Fruit fly (Drosophila melanogaster) whole organism, embryonic: ENCODE measurements around the gene wit.

Source experiments
- Adf1 ChIP-seq: fragments of 200-800 bp; sonication (Bioruptor generic); IDR thresholded peaks from 2 replicates; pipeline ENCODE4 v1.3.6; 2022; ENCODE audit warnings: missing biosample characterization, missing genetic modification characterization
- Atf-2 ChIP-seq: fragments of 200-800 bp; sonication (Bioruptor generic); optimal IDR thresholded peaks from 2 replicates; lab custom pipeline; 2016; ENCODE audit warnings: missing biosample characterization, missing genetic modification characterization
- B-H2 ChIP-seq: fragments of 200-800 bp; sonication (Bioruptor generic); optimal IDR thresholded peaks from 2 replicates; lab custom pipeline; 2018; ENCODE audit warnings: missing biosample characterization, mild to moderate bottlenecking, missing genetic modification characterization
- Bteb2 ChIP-seq: fragments of 200-800 bp; sonication (Bioruptor generic); optimal IDR thresholded peaks from 2 replicates; lab custom pipeline; 2016; ENCODE audit warnings: missing biosample characterization, missing genetic modification characterization
- CG10654 ChIP-seq: fragments of 200-800 bp; sonication (Bioruptor generic); optimal IDR thresholded peaks from 2 replicates; lab custom pipeline; 2016; ENCODE audit warnings: missing biosample characterization, missing genetic modification characterization
- CG12071 ChIP-seq: fragments of 200-800 bp; sonication (Bioruptor generic); optimal IDR thresholded peaks from 3 replicates; lab custom pipeline; 2018; ENCODE audit warnings: missing biosample characterization, mild to moderate bottlenecking, missing genetic modification characterization
- CG13424 ChIP-seq: fragments of 200-800 bp; sonication (Bioruptor generic); optimal IDR thresholded peaks from 2 replicates; lab custom pipeline; 2019; ENCODE audit warnings: missing biosample characterization, mild to moderate bottlenecking, missing genetic modification characterization, moderate library complexity
- CG14050 ChIP-seq: fragments of 200-800 bp; sonication (Bioruptor generic); IDR thresholded peaks from 3 replicates; pipeline ENCODE4 v1.3.6; 2022; ENCODE audit warnings: missing biosample characterization, missing genetic modification characterization
- CG14965 ChIP-seq: fragments of 200-800 bp; sonication (Bioruptor generic); optimal IDR thresholded peaks from 2 replicates; lab custom pipeline; 2016; ENCODE audit warnings: missing biosample characterization, missing genetic modification characterization, borderline replicate concordance
- CG17328 ChIP-seq: fragments of 200-800 bp; sonication (Bioruptor generic); IDR thresholded peaks from 2 replicates; pipeline ENCODE4 v1.3.6; 2022; ENCODE audit warnings: missing biosample characterization, missing genetic modification characterization
- CG17385 ChIP-seq: fragments of 200-800 bp; sonication (Bioruptor generic); optimal IDR thresholded peaks from 3 replicates; lab custom pipeline; 2018; ENCODE audit warnings: missing biosample characterization, mild to moderate bottlenecking, missing genetic modification characterization
- CG17568 ChIP-seq: fragments of 200-800 bp; sonication (Bioruptor generic); optimal IDR thresholded peaks from 2 replicates; lab custom pipeline; 2018; ENCODE audit warnings: missing biosample characterization, mild to moderate bottlenecking, missing genetic modification characterization, moderate library complexity
- CG2199 ChIP-seq: fragments of 200-800 bp; sonication (Bioruptor generic); IDR thresholded peaks from 3 replicates; pipeline ENCODE4 v1.3.6; 2022; ENCODE audit warnings: missing biosample characterization, missing genetic modification characterization
- CG30431 ChIP-seq: fragments of 200-800 bp; sonication (Bioruptor generic); optimal IDR thresholded peaks from 2 replicates; lab custom pipeline; 2017; ENCODE audit warnings: missing biosample characterization, missing genetic modification characterization
- CG4617 ChIP-seq: fragments of 200-800 bp; sonication (Bioruptor generic); optimal IDR thresholded peaks from 3 replicates; lab custom pipeline; 2016; ENCODE audit warnings: missing biosample characterization, missing genetic modification characterization, borderline replicate concordance
- CG7839 ChIP-seq: fragments of 200-800 bp; sonication (Bioruptor generic); optimal IDR thresholded peaks from 3 replicates; lab custom pipeline; 2018; ENCODE audit warnings: missing biosample characterization, mild to moderate bottlenecking, missing genetic modification characterization, moderate library complexity
- CG8765 ChIP-seq: fragments of 200-800 bp; sonication (Bioruptor generic); IDR thresholded peaks from 2 replicates; pipeline ENCODE4 v1.3.6; 2022; ENCODE audit warnings: missing biosample characterization, missing genetic modification characterization
- CG9817 ChIP-seq: fragments of 200-800 bp; sonication (Bioruptor generic); optimal IDR thresholded peaks from 2 replicates; lab custom pipeline; 2018; ENCODE audit warnings: missing biosample characterization, mild to moderate bottlenecking, missing genetic modification characterization, moderate library complexity
- CTCF ChIP-seq: fragments of 200-800 bp; sonication (Bioruptor generic); optimal IDR thresholded peaks from 2 replicates; lab custom pipeline; 2017; ENCODE audit warnings: missing biosample characterization, mild to moderate bottlenecking, missing genetic modification characterization, moderate library complexity
- CrebB ChIP-seq: fragments of 200-800 bp; sonication (Bioruptor generic); optimal IDR thresholded peaks from 3 replicates; lab custom pipeline; 2018; ENCODE audit warnings: missing biosample characterization, mild to moderate bottlenecking, missing genetic modification characterization
- Dbx ChIP-seq: fragments of 200-800 bp; sonication (Bioruptor generic); IDR thresholded peaks from 3 replicates; pipeline ENCODE4 v1.3.6; 2022; ENCODE audit warnings: missing biosample characterization, missing genetic modification characterization
- Deaf1 ChIP-seq: fragments of 200-800 bp; optimal IDR thresholded peaks from 3 replicates; lab custom pipeline; 2019; ENCODE audit warnings: missing biosample characterization, mild to moderate bottlenecking, missing genetic modification characterization, moderate library complexity
- ERR ChIP-seq: fragments of 200-800 bp; sonication (Bioruptor generic); optimal IDR thresholded peaks from 2 replicates; lab custom pipeline; 2016; ENCODE audit warnings: missing biosample characterization, missing genetic modification characterization
- Ets97D ChIP-seq: fragments of 200-800 bp; sonication (Bioruptor generic); optimal IDR thresholded peaks from 3 replicates; lab custom pipeline; 2016; ENCODE audit warnings: missing biosample characterization, missing genetic modification characterization
- HLH3B ChIP-seq: fragments of 200-800 bp; sonication (Bioruptor generic); IDR thresholded peaks from 2 replicates; pipeline ENCODE4 v1.3.6; 2022; ENCODE audit warnings: missing biosample characterization, missing genetic modification characterization
- Hr39 ChIP-seq: fragments of >200 bp; optimal IDR thresholded peaks from 2 replicates; lab custom pipeline; 2017
- Lpt ChIP-seq: fragments of >200 bp; optimal IDR thresholded peaks from 2 replicates; lab custom pipeline; 2018; ENCODE audit warnings: missing biosample characterization, missing genetic modification characterization
- Meics ChIP-seq: fragments of 200-800 bp; sonication (Bioruptor generic); optimal IDR thresholded peaks from 2 replicates; lab custom pipeline; 2017; ENCODE audit warnings: missing biosample characterization, mild to moderate bottlenecking, missing genetic modification characterization
- NC2β ChIP-seq: fragments of 200-800 bp; sonication (Bioruptor generic); optimal IDR thresholded peaks from 2 replicates; lab custom pipeline; 2016; ENCODE audit warnings: missing biosample characterization, missing genetic modification characterization
- Neu2 ChIP-seq: fragments of 200-800 bp; sonication (Bioruptor generic); optimal IDR thresholded peaks from 3 replicates; lab custom pipeline; 2016; ENCODE audit warnings: missing biosample characterization, missing genetic modification characterization, borderline replicate concordance
- Poxn ChIP-seq: fragments of 200-800 bp; sonication (Bioruptor generic); IDR thresholded peaks from 2 replicates; pipeline ENCODE4 v1.3.6; 2022; ENCODE audit warnings: missing biosample characterization, missing genetic modification characterization
- Rx ChIP-seq: fragments of 200-800 bp; sonication (Bioruptor generic); IDR thresholded peaks from 2 replicates; pipeline ENCODE4 v1.3.6; 2022; ENCODE audit warnings: missing biosample characterization, missing genetic modification characterization
- Scr ChIP-seq: fragments of 200-800 bp; sonication (Bioruptor generic); IDR thresholded peaks from 2 replicates; pipeline ENCODE4 v1.3.6; 2022; ENCODE audit warnings: missing biosample characterization, missing genetic modification characterization; ENCODE audit not compliant: partially characterized antibody
- Sox100B ChIP-seq: fragments of 200-800 bp; sonication (Bioruptor generic); optimal IDR thresholded peaks from 3 replicates; lab custom pipeline; 2018; ENCODE audit warnings: missing biosample characterization, mild to moderate bottlenecking, missing genetic modification characterization
- corto ChIP-seq: fragments of 200-800 bp; sonication (Bioruptor generic); optimal IDR thresholded peaks from 2 replicates; lab custom pipeline; 2016; ENCODE audit warnings: missing biosample characterization, mild to moderate bottlenecking, missing genetic modification characterization, moderate library complexity
- danr ChIP-seq: fragments of 200-800 bp; sonication (Bioruptor generic); IDR thresholded peaks from 2 replicates; pipeline ENCODE4 v1.3.6; 2022; ENCODE audit warnings: missing biosample characterization, missing genetic modification characterization
- dmrt99B ChIP-seq: fragments of 200-800 bp; sonication (Bioruptor generic); optimal IDR thresholded peaks from 2 replicates; lab custom pipeline; 2018; ENCODE audit warnings: missing biosample characterization, mild to moderate bottlenecking, missing genetic modification characterization, moderate library complexity
- en ChIP-seq: fragments of 200-800 bp; sonication (Bioruptor generic); optimal IDR thresholded peaks from 2 replicates; lab custom pipeline; 2016; ENCODE audit warnings: missing biosample characterization, missing genetic modification characterization
- esg ChIP-seq: fragments of 200-800 bp; sonication (Bioruptor generic); conservative IDR thresholded peaks from 2 replicates; pipeline ENCODE4 v1.3.6; 2022; ENCODE audit warnings: missing biosample characterization, missing genetic modification characterization
- ftz-f1 ChIP-seq: fragments of 200-800 bp; sonication (Bioruptor generic); optimal IDR thresholded peaks from 2 replicates; lab custom pipeline; 2016; ENCODE audit warnings: missing biosample characterization, missing genetic modification characterization
- ind ChIP-seq: fragments of 200-800 bp; sonication (Bioruptor generic); optimal IDR thresholded peaks from 3 replicates; lab custom pipeline; 2016; ENCODE audit warnings: missing biosample characterization, missing genetic modification characterization
- inv ChIP-seq: fragments of 200-800 bp; sonication (Bioruptor generic); IDR thresholded peaks from 2 replicates; pipeline ENCODE4 v1.3.6; 2022; ENCODE audit warnings: missing biosample characterization, missing genetic modification characterization; ENCODE audit not compliant: partially characterized antibody
- jigr1 ChIP-seq: fragments of 200-800 bp; sonication (Bioruptor generic); IDR thresholded peaks from 3 replicates; pipeline ENCODE4 v1.3.6; 2022; ENCODE audit warnings: missing biosample characterization, missing genetic modification characterization
- lola ChIP-seq, 3 experiments: fragments of >200 bp in 2 of 3; fragments of 200-800 bp in 1 of 3; sonication (Bioruptor generic) in 1 of 3; optimal IDR thresholded peaks; 2 replicates each; lab custom pipeline; 2017 to 2019; ENCODE audit warnings: missing biosample characterization in 3 of 3, missing genetic modification characterization in 3 of 3, mild to moderate bottlenecking in 1 of 3, moderate library complexity in 1 of 3
- p53 ChIP-seq: fragments of 200-800 bp; sonication (Bioruptor generic); optimal IDR thresholded peaks from 2 replicates; lab custom pipeline; 2016; ENCODE audit warnings: missing biosample characterization, missing genetic modification characterization
- ranshi ChIP-seq: fragments of 200-800 bp; sonication (Bioruptor generic); IDR thresholded peaks from 2 replicates; pipeline ENCODE4 v1.3.6; 2022; ENCODE audit warnings: missing biosample characterization, missing genetic modification characterization
- sob ChIP-seq: fragments of 200-800 bp; sonication (Bioruptor generic); IDR thresholded peaks from 2 replicates; pipeline ENCODE4 v1.3.6; 2022; ENCODE audit warnings: missing biosample characterization, missing genetic modification characterization
- ssp ChIP-seq: fragments of 200-800 bp; sonication (Bioruptor generic); IDR thresholded peaks from 2 replicates; pipeline ENCODE4 v1.3.6; 2022; ENCODE audit warnings: missing biosample characterization, missing genetic modification characterization
- tap ChIP-seq: fragments of 200-800 bp; optimal IDR thresholded peaks from 3 replicates; lab custom pipeline; 2019; ENCODE audit warnings: missing biosample characterization, mild to moderate bottlenecking, missing genetic modification characterization, moderate library complexity
- toy ChIP-seq: fragments of 200-800 bp; sonication (Bioruptor generic); IDR thresholded peaks from 2 replicates; pipeline ENCODE4 v1.3.6; 2022; ENCODE audit warnings: missing biosample characterization, missing genetic modification characterization
- yki ChIP-seq: fragments of >200 bp; optimal IDR thresholded peaks from 3 replicates; lab custom pipeline; 2018

wit gene

dm6 chr3L:4070221-4070995, 1.1 kb downstream of the wit start (continued):
- TF ChIP-seq CG17385 (GFP tag; lab: Kevin White, UChicago) = peak; percentile 82
- peak; percentile 94 for TF ChIP-seq CG17328 (GFP tag; lab: Robert Waterston, UW)
- TF ChIP-seq CG2199 (GFP tag; lab: Robert Waterston, UW) = no peak
- TF ChIP-seq Ets97D (GFP tag; lab: Kevin White, UChicago) = peak; percentile 53
- peak; percentile 87 for TF ChIP-seq CG7839 (tag; lab: Kevin White, UChicago)
- TF ChIP-seq jigr1 (GFP tag; lab: Robert Waterston, UW) = peak; percentile 88; the same call in 2 of the 3 replicates
- no peak for TF ChIP-seq CG17568
- peak; percentile 94 for TF ChIP-seq Dbx
- peak; percentile 36 for TF ChIP-seq Neu2
- peak; percentile 85 for TF ChIP-seq tap
- peak; percentile 49 for TF ChIP-seq Deaf1 (tag; lab: Kevin White, UChicago)
- TF ChIP-seq CTCF (GFP tag; lab: Kevin White, UChicago) = no peak
- peak; percentile 74 for TF ChIP-seq Adf1 (GFP tag; lab: Robert Waterston, UW)
- peak; percentile 89 for TF ChIP-seq danr
- peak; percentile 92 for TF ChIP-seq ind (GFP tag; lab: Kevin White, UChicago)
- peak; percentile 92 for TF ChIP-seq ranshi
- TF ChIP-seq CG8765 (GFP tag; lab: Robert Waterston, UW) = peak; percentile 65
- peak; percentile 82 for TF ChIP-seq toy (GFP tag; lab: Robert Waterston, UW)
- TF ChIP-seq NC2β (GFP tag; lab: Kevin White, UChicago) = peak; percentile 77
- peak in 1 of 3 experiments; percentile 25 for TF ChIP-seq lola (GFP tag; optimal IDR thresholded peaks at IDR 0.05; lab: Kevin White, UChicago)
- peak; percentile 31 for TF ChIP-seq CG4617 (GFP tag; lab: Kevin White, UChicago)
- TF ChIP-seq CG30431 = peak; percentile 81
- TF ChIP-seq CG12071 (GFP tag; lab: Kevin White, UChicago) = peak; percentile 89
- TF ChIP-seq ssp (GFP tag; lab: Robert Waterston, UW) = peak; percentile 81
- TF ChIP-seq Meics (GFP tag; lab: Kevin White, UChicago) = peak; percentile 85
- TF ChIP-seq ERR = peak; percentile 88
- TF ChIP-seq Hr39 (lab: Kevin White, UChicago) = no peak
- TF ChIP-seq CG14050 (GFP tag; lab: Robert Waterston, UW) = peak; percentile 90
- TF ChIP-seq esg = peak; percentile 92
- TF ChIP-seq Bteb2 (GFP tag; lab: Kevin White, UChicago) = peak; percentile 76
- TF ChIP-seq p53 (GFP tag; lab: Kevin White, UChicago) = peak; percentile 58
- TF ChIP-seq Poxn (GFP tag; lab: Robert Waterston, UW) = peak; percentile 84
- TF ChIP-seq Lpt = no peak
- peak; percentile 79 for TF ChIP-seq CrebB (tag; lab: Kevin White, UChicago)
- peak; percentile 61 for TF ChIP-seq Sox100B
- TF ChIP-seq yki (lab: Kevin White, UChicago) = no peak
- TF ChIP-seq Atf-2 (GFP tag; lab: Kevin White, UChicago) = peak; percentile 86
- TF ChIP-seq dmrt99B (tag; lab: Kevin White, UChicago) = peak; percentile 87
- TF ChIP-seq inv (GFP tag; lab: Robert Waterston, UW) = no peak
- TF ChIP-seq Scr (GFP tag; lab: Robert Waterston, UW) = no peak
- TF ChIP-seq CG13424 (tag; lab: Kevin White, UChicago) = peak; percentile 90
- TF ChIP-seq corto (GFP tag; lab: Kevin White, UChicago) = peak; percentile 93
- TF ChIP-seq B-H2 = peak; percentile 26
- TF ChIP-seq sob = peak; percentile 93
- peak; percentile 87 for TF ChIP-seq CG9817 (tag; lab: Kevin White, UChicago)
- TF ChIP-seq CG10654 = peak; percentile 77
- no peak for TF ChIP-seq ftz-f1 (GFP tag; lab: Kevin White, UChicago)
- TF ChIP-seq Rx = peak; percentile 86
- peak; percentile 93 for TF ChIP-seq HLH3B (GFP tag; lab: Robert Waterston, UW)
- peak; percentile 85 for TF ChIP-seq en (GFP tag; lab: Kevin White, UChicago)
- peak; percentile 27 for TF ChIP-seq CG14965 (GFP tag; lab: Kevin White, UChicago)
